Worm (Caenorhabditis elegans) whole organism, L4/young adult: ENCODE measurements around the gene C25H3.7.

Source experiments
- W03F9.2 ChIP-seq: fragments of 150-350 bp; optimal IDR thresholded peaks from 2 replicates; lab custom pipeline; 2014; ENCODE audit warnings: missing biosample characterization, missing genetic modification characterization
- dao-5 ChIP-seq: sonication (generic microtip); optimal IDR thresholded peaks from 2 replicates; lab custom pipeline; 2016; ENCODE audit warnings: missing genotype, missing genetic modification characterization, moderate library complexity, missing compliant biosample characterization
- him-1 ChIP-seq: sonication (generic microtip); optimal IDR thresholded peaks from 2 replicates; lab custom pipeline; 2016; ENCODE audit warnings: missing genotype, missing genetic modification reagents, missing genetic modification characterization, missing compliant biosample characterization

DNA sequence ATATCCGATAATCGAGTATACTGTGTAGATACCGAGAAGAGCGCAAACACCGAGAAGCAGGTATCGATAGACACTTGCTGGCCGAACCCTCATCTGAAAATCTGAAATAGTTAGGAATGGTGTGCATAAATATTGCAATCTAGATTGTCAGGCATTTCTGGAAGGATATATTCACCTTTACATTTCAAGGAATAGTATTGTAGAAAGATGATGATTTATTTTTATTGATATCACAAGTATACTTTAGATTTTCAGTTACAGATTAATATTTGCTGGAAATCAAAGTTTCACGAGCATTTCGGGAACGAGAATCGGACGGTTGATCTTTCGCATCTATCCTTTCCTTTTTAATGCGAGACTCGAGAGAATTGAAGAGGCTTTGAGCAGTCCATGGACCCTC lies 9.1 kb downstream of the C25H3.7 start, which contains the start of gene fut-3:
- TF ChIP-seq him-1 (tag; lab: Kevin White, UChicago) (no peak), W03F9.2 (no peak), dao-5 (no peak)
